Worm (Caenorhabditis elegans): ENCODE results near the gene efn-2.

- TF ChIP-seq unc-62 (GFP tag; optimal IDR thresholded peaks at IDR 0.05) (no peak), unc-39 (tag; optimal IDR thresholded peaks at IDR 0.05) (no peak), aly-2 (tag; optimal IDR thresholded peaks at IDR 0.05) (no peak), nhr-237 (tag; optimal IDR thresholded peaks at IDR 0.05) (no peak), mbf-1 (tag; optimal IDR thresholded peaks at IDR 0.05) (no peak), elt-1 (tag; optimal IDR thresholded peaks at IDR 0.05) (no peak), ztf-4 (tag; optimal IDR thresholded peaks at IDR 0.05) (no peak), R02D3.7 (tag; optimal IDR thresholded peaks at IDR 0.05) (no peak), ceh-16 (tag; optimal IDR thresholded peaks at IDR 0.05) (no peak), sma-9 (GFP tag; optimal IDR thresholded peaks at IDR 0.05) (peak; percentile 10), sma-9 (tag; optimal IDR thresholded peaks at IDR 0.05) (no peak)
Observed at ce11 chrIV:10612281-10612680, 36.1 kb downstream of the efn-2 start.
